Fruit fly (Drosophila melanogaster) whole organism, embryonic: ENCODE results near the gene arm.
A peak's percentile ranks its signal among the peaks of the same experiment; 100 is the strongest.

Experiments
- ATbp ChIP-seq: fragments of 200-800 bp; sonication (Bioruptor generic); optimal IDR thresholded peaks from 2 replicates; lab custom pipeline; 2017; ENCODE audit warnings: missing biosample characterization, mild to moderate bottlenecking, missing genetic modification characterization, missing genetic modification reagents
- Aef1 ChIP-seq: fragments of 200-800 bp; sonication (Bioruptor generic); IDR thresholded peaks from 3 replicates; pipeline ENCODE4 v1.3.6; 2022; ENCODE audit warnings: missing biosample characterization, missing genetic modification characterization
- C15 ChIP-seq: fragments of 200-800 bp; sonication (Bioruptor generic); IDR thresholded peaks from 3 replicates; pipeline ENCODE4 v1.3.6; 2022; ENCODE audit warnings: missing biosample characterization, missing genetic modification characterization
- CG10267 ChIP-seq: fragments of 200-800 bp; sonication (Bioruptor generic); optimal IDR thresholded peaks from 2 replicates; lab custom pipeline; 2018; ENCODE audit warnings: missing biosample characterization, mild to moderate bottlenecking, missing genetic modification characterization, moderate library complexity
- CG10543 ChIP-seq: fragments of 200-800 bp; sonication (Bioruptor generic); optimal IDR thresholded peaks from 3 replicates; lab custom pipeline; 2017; ENCODE audit warnings: missing biosample characterization, mild to moderate bottlenecking, missing genetic modification characterization, moderate library complexity
- CG1602 ChIP-seq: fragments of 200-800 bp; sonication (Bioruptor generic); optimal IDR thresholded peaks from 3 replicates; lab custom pipeline; 2016; ENCODE audit warnings: missing biosample characterization, missing genetic modification characterization
- CG17829 ChIP-seq: fragments of 200-800 bp; optimal IDR thresholded peaks from 2 replicates; lab custom pipeline; 2019; ENCODE audit warnings: missing biosample characterization, mild to moderate bottlenecking, missing genetic modification characterization, moderate library complexity
- CG18619 ChIP-seq: fragments of 200-800 bp; sonication (Bioruptor generic); optimal IDR thresholded peaks from 3 replicates; lab custom pipeline; 2017; ENCODE audit warnings: missing biosample characterization, mild to moderate bottlenecking, missing genetic modification characterization
- CG2120 ChIP-seq: fragments of 200-800 bp; sonication (Bioruptor generic); optimal IDR thresholded peaks from 3 replicates; lab custom pipeline; 2016; ENCODE audit warnings: missing biosample characterization, missing genetic modification characterization
- CG2129 ChIP-seq: fragments of 200-800 bp; sonication (Bioruptor generic); IDR thresholded peaks from 2 replicates; pipeline ENCODE4 v1.3.6; 2022; ENCODE audit warnings: missing biosample characterization, missing genetic modification characterization; ENCODE audit not compliant: partially characterized antibody
- CG30020 ChIP-seq: fragments of 200-800 bp; optimal IDR thresholded peaks from 2 replicates; lab custom pipeline; 2019; ENCODE audit warnings: missing biosample characterization, mild to moderate bottlenecking, missing genetic modification characterization, moderate library complexity
- CG30403 ChIP-seq: fragments of 200-800 bp; sonication (Bioruptor generic); optimal IDR thresholded peaks from 3 replicates; lab custom pipeline; 2016; ENCODE audit warnings: missing biosample characterization, missing genetic modification characterization
- CG32772 ChIP-seq: fragments of 200-800 bp; sonication (Bioruptor generic); IDR thresholded peaks from 2 replicates; pipeline ENCODE4 v1.3.6; 2022; ENCODE audit warnings: missing biosample characterization, missing genetic modification characterization
- CG4820 ChIP-seq: fragments of 200-800 bp; sonication (Bioruptor generic); optimal IDR thresholded peaks from 3 replicates; lab custom pipeline; 2016; ENCODE audit warnings: missing biosample characterization, missing genetic modification characterization
- CG6813 ChIP-seq: fragments of 200-800 bp; sonication (Bioruptor generic); optimal IDR thresholded peaks from 2 replicates; lab custom pipeline; 2017; ENCODE audit warnings: missing biosample characterization, missing genetic modification characterization, mild to moderate bottlenecking, moderate library complexity, missing genetic modification reagents
- CG7271 ChIP-seq: fragments of 200-800 bp; sonication (Bioruptor generic); optimal IDR thresholded peaks from 2 replicates; lab custom pipeline; 2018; ENCODE audit warnings: missing biosample characterization, mild to moderate bottlenecking, missing genetic modification characterization, moderate library complexity
- CG7963 ChIP-seq: fragments of 200-800 bp; sonication (Bioruptor generic); IDR thresholded peaks from 3 replicates; pipeline ENCODE4 v1.3.6; 2022; ENCODE audit warnings: missing biosample characterization, missing genetic modification characterization; ENCODE audit not compliant: partially characterized antibody
- CG8924 ChIP-seq: fragments of 200-800 bp; optimal IDR thresholded peaks from 3 replicates; lab custom pipeline; 2019; ENCODE audit warnings: missing biosample characterization, mild to moderate bottlenecking, missing genetic modification characterization, moderate library complexity
- Camta ChIP-seq: fragments of 200-800 bp; sonication (Bioruptor generic); optimal IDR thresholded peaks from 2 replicates; lab custom pipeline; 2016; ENCODE audit warnings: missing biosample characterization, missing genetic modification characterization
- Deaf1 ChIP-seq: fragments of 200-800 bp; optimal IDR thresholded peaks from 3 replicates; lab custom pipeline; 2019; ENCODE audit warnings: missing biosample characterization, mild to moderate bottlenecking, missing genetic modification characterization, moderate library complexity
- E2f1 ChIP-seq: fragments of 200-800 bp; sonication (Bioruptor generic); IDR thresholded peaks from 2 replicates; pipeline ENCODE4 v1.3.6; 2022; ENCODE audit warnings: missing biosample characterization, missing genetic modification characterization
- Fer3 ChIP-seq: fragments of 200-800 bp; sonication (Bioruptor generic); optimal IDR thresholded peaks from 2 replicates; lab custom pipeline; 2018; ENCODE audit warnings: missing biosample characterization, mild to moderate bottlenecking, missing genetic modification characterization, moderate library complexity
- HLH54F ChIP-seq: fragments of 200-800 bp; sonication (Bioruptor generic); optimal IDR thresholded peaks from 3 replicates; lab custom pipeline; 2016; ENCODE audit warnings: missing biosample characterization, missing genetic modification characterization
- Mrtf ChIP-seq: fragments of 200-800 bp; sonication (Bioruptor generic); IDR thresholded peaks from 3 replicates; pipeline ENCODE4 v1.3.6; 2022; ENCODE audit warnings: missing biosample characterization, missing genetic modification characterization
- NfI ChIP-seq: fragments of 200-800 bp; sonication (Bioruptor generic); optimal IDR thresholded peaks from 3 replicates; lab custom pipeline; 2018; ENCODE audit warnings: missing biosample characterization, mild to moderate bottlenecking, missing genetic modification characterization, moderate library complexity
- Pdp1 ChIP-seq, 2 experiments: fragments of 200-800 bp; sonication (Bioruptor generic); optimal IDR thresholded peaks; 3 replicates each; lab custom pipeline; 2016; ENCODE audit warnings: missing biosample characterization in 2 of 2, missing genetic modification characterization in 2 of 2, mild to moderate bottlenecking in 1 of 2, moderate library complexity in 1 of 2
- Rfx ChIP-seq: fragments of 200-800 bp; sonication (Bioruptor generic); IDR thresholded peaks from 2 replicates; pipeline ENCODE4 v1.3.6; 2022; ENCODE audit warnings: missing biosample characterization, missing genetic modification characterization
- Spps ChIP-seq: fragments of 200-800 bp; sonication (Bioruptor generic); optimal IDR thresholded peaks from 2 replicates; lab custom pipeline; 2018; ENCODE audit warnings: missing biosample characterization, mild to moderate bottlenecking, missing genetic modification characterization
- Sry-δ ChIP-seq: fragments of 200-800 bp; sonication (Bioruptor generic); optimal IDR thresholded peaks from 2 replicates; lab custom pipeline; 2016; ENCODE audit warnings: missing biosample characterization, missing genetic modification characterization
- Usf ChIP-seq: fragments of 200-800 bp; sonication (Bioruptor generic); optimal IDR thresholded peaks from 2 replicates; lab custom pipeline; 2017; ENCODE audit warnings: missing genotype, missing biosample characterization, missing genetic modification characterization
- abd-A ChIP-seq: fragments of 200-800 bp; sonication (Bioruptor generic); optimal IDR thresholded peaks from 3 replicates; lab custom pipeline; 2019; ENCODE audit warnings: missing biosample characterization, mild to moderate bottlenecking, missing genetic modification characterization, moderate library complexity
- da ChIP-seq: fragments of 200-800 bp; sonication (Bioruptor generic); optimal IDR thresholded peaks from 2 replicates; lab custom pipeline; 2016; ENCODE audit warnings: missing biosample characterization, missing genetic modification characterization
- dpn ChIP-seq, 2 experiments: fragments of 200-800 bp; sonication (Bioruptor generic); optimal IDR thresholded peaks; 3 replicates each; lab custom pipeline; 2016; ENCODE audit warnings: missing biosample characterization in 2 of 2, missing genetic modification characterization in 2 of 2
- gcm ChIP-seq: fragments of 200-800 bp; sonication (Bioruptor generic); optimal IDR thresholded peaks from 2 replicates; lab custom pipeline; 2019; ENCODE audit warnings: missing biosample characterization, mild to moderate bottlenecking, missing genetic modification characterization, moderate library complexity
- inv ChIP-seq: fragments of 200-800 bp; sonication (Bioruptor generic); IDR thresholded peaks from 2 replicates; pipeline ENCODE4 v1.3.6; 2022; ENCODE audit warnings: missing biosample characterization, missing genetic modification characterization; ENCODE audit not compliant: partially characterized antibody
- lilli ChIP-seq: fragments of 200-800 bp; sonication (Bioruptor generic); optimal IDR thresholded peaks from 3 replicates; lab custom pipeline; 2016; ENCODE audit warnings: missing biosample characterization, missing genetic modification characterization
- lmd ChIP-seq: fragments of 200-800 bp; sonication (Bioruptor generic); IDR thresholded peaks from 2 replicates; pipeline ENCODE4 v1.3.6; 2022; ENCODE audit warnings: missing biosample characterization, missing genetic modification characterization
- mam ChIP-seq: fragments of 200-800 bp; sonication (Bioruptor generic); optimal IDR thresholded peaks from 3 replicates; lab custom pipeline; 2016; ENCODE audit warnings: missing biosample characterization, missing genetic modification characterization
- pb ChIP-seq: fragments of 200-800 bp; sonication (Bioruptor generic); optimal IDR thresholded peaks from 3 replicates; lab custom pipeline; 2016; ENCODE audit warnings: missing biosample characterization, missing genetic modification characterization
- prd ChIP-seq, 3 experiments: fragments of >200 bp in 2 of 3; fragments of 200-800 bp in 1 of 3; sonication (Bioruptor generic) in 1 of 3; optimal IDR thresholded peaks in 2 of 3; IDR thresholded peaks in 1 of 3; 2 replicates in 2 of 3; 3 replicates in 1 of 3; pipeline versions ENCODE4 v1.3.6 to Lab custom; 2017 to 2022; ENCODE audit warnings: missing biosample characterization in 1 of 3, missing genetic modification characterization in 1 of 3
- pzg ChIP-seq: fragments of 200-800 bp; sonication (Bioruptor generic); optimal IDR thresholded peaks from 3 replicates; lab custom pipeline; 2018; ENCODE audit warnings: missing biosample characterization, mild to moderate bottlenecking, missing genetic modification characterization, moderate library complexity
- row ChIP-seq: fragments of 200-800 bp; sonication (Bioruptor generic); IDR thresholded peaks from 3 replicates; pipeline ENCODE4 v1.3.6; 2022; ENCODE audit warnings: missing biosample characterization, missing genetic modification characterization
- sd ChIP-seq: fragments of 200-800 bp; sonication (Bioruptor generic); optimal IDR thresholded peaks from 3 replicates; lab custom pipeline; 2018; ENCODE audit warnings: missing biosample characterization, mild to moderate bottlenecking, missing genetic modification characterization, moderate library complexity
- sna ChIP-seq: fragments of 200-800 bp; sonication (Bioruptor generic); IDR thresholded peaks from 2 replicates; pipeline ENCODE4 v1.3.6; 2022; ENCODE audit warnings: missing biosample characterization, missing genetic modification characterization; ENCODE audit not compliant: partially characterized antibody
- sob ChIP-seq: fragments of 200-800 bp; sonication (Bioruptor generic); IDR thresholded peaks from 2 replicates; pipeline ENCODE4 v1.3.6; 2022; ENCODE audit warnings: missing biosample characterization, missing genetic modification characterization
- sr ChIP-seq: fragments of 200-800 bp; sonication (Bioruptor generic); IDR thresholded peaks from 3 replicates; pipeline ENCODE4 v1.3.6; 2022; ENCODE audit warnings: missing biosample characterization, missing genetic modification characterization
- toy ChIP-seq: fragments of 200-800 bp; sonication (Bioruptor generic); IDR thresholded peaks from 2 replicates; pipeline ENCODE4 v1.3.6; 2022; ENCODE audit warnings: missing biosample characterization, missing genetic modification characterization
- vvl ChIP-seq: fragments of 200-800 bp; sonication (Bioruptor generic); IDR thresholded peaks from 2 replicates; pipeline ENCODE4 v1.3.6; 2022; ENCODE audit warnings: missing biosample characterization, missing genetic modification characterization

arm gene

dm6 chrX:1907727-1908264 lies 7.3 kb upstream of the arm start, which contains the start of gene mip130 (continued):
- TF ChIP-seq prd (optimal IDR thresholded peaks at IDR 0.05; lab: Kevin White, UChicago), result no peak
- TF ChIP-seq prd (GFP tag; IDR thresholded peaks at IDR 0.05; lab: Robert Waterston, UW), result peak; percentile 40; the same call in 1 of the 3 replicates
- peak; percentile 53 for TF ChIP-seq ATbp
- peak; percentile 31 to 40 for TF ChIP-seq dpn (GFP tag; optimal IDR thresholded peaks at IDR 0.05; lab: Kevin White, UChicago)
- no peak for TF ChIP-seq CG6813
- TF ChIP-seq sob (GFP tag; lab: Robert Waterston, UW), result peak; percentile 64; the same call in 1 of the 2 replicates
- TF ChIP-seq CG1602 (GFP tag; lab: Kevin White, UChicago), result peak; percentile 24
- TF ChIP-seq lilli (GFP tag; lab: Kevin White, UChicago), result peak; percentile 11
- peak; percentile 45; the same call in 1 of the 2 replicates for TF ChIP-seq lmd
- peak; percentile 27 for TF ChIP-seq CG30403 (GFP tag; lab: Kevin White, UChicago)
- TF ChIP-seq toy (GFP tag; lab: Robert Waterston, UW), result no peak
- peak; percentile 26 for TF ChIP-seq Usf (GFP tag; lab: Kevin White, UChicago)
- TF ChIP-seq Fer3 (tag; lab: Kevin White, UChicago), result peak; percentile 13
- peak; percentile 25 for TF ChIP-seq CG10267
- TF ChIP-seq sr (GFP tag; lab: Robert Waterston, UW), result no peak
- TF ChIP-seq abd-A (tag; lab: Kevin White, UChicago), result no peak
- peak; percentile 77 for TF ChIP-seq sna (GFP tag; lab: Robert Waterston, UW)
- TF ChIP-seq CG32772 (GFP tag; lab: Robert Waterston, UW), result peak; percentile 5; the same call in 1 of the 2 replicates
- TF ChIP-seq row (GFP tag; lab: Robert Waterston, UW), result peak; percentile 92
- TF ChIP-seq CG2129 (GFP tag; lab: Robert Waterston, UW), result peak; percentile 48; the same call in 1 of the 2 replicates
- peak; percentile 55 for TF ChIP-seq CG8924 (tag; lab: Kevin White, UChicago)
- TF ChIP-seq E2f1 (GFP tag; lab: Robert Waterston, UW), result peak; percentile 40; the same call in 1 of the 2 replicates
- TF ChIP-seq Deaf1, result peak; percentile 15
- peak; percentile 17 for TF ChIP-seq pb (GFP tag; lab: Kevin White, UChicago)
- TF ChIP-seq Mrtf (GFP tag; lab: Robert Waterston, UW), result no peak
- TF ChIP-seq Aef1, result peak; percentile 52; the same call in 2 of the 3 replicates
- TF ChIP-seq Spps (tag; lab: Kevin White, UChicago), result no peak
- TF ChIP-seq vvl (GFP tag; lab: Robert Waterston, UW), result peak; percentile 19
- TF ChIP-seq Pdp1 (GFP tag; optimal IDR thresholded peaks at IDR 0.05; lab: Kevin White, UChicago), result peak; percentile 21 to 40
- TF ChIP-seq Sry-δ, result peak; percentile 89
- TF ChIP-seq HLH54F (GFP tag; lab: Kevin White, UChicago), result peak; percentile 3
- peak; percentile 17 for TF ChIP-seq CG4820 (GFP tag; lab: Kevin White, UChicago)
- peak; percentile 51 for TF ChIP-seq pzg (GFP tag; lab: Kevin White, UChicago)
- 0 out of 3 replicates have a peak, but pooled peaks have one; percentile 12 for TF ChIP-seq CG7963
- peak; percentile 50 for TF ChIP-seq mam (GFP tag; lab: Kevin White, UChicago)
- peak; percentile 40 for TF ChIP-seq sd
- TF ChIP-seq CG30020 (tag; lab: Kevin White, UChicago), result peak; percentile 12
- peak; percentile 46 for TF ChIP-seq NfI (GFP tag; lab: Kevin White, UChicago)
- peak; percentile 54 for TF ChIP-seq Camta (GFP tag; lab: Kevin White, UChicago)
- peak; percentile 65; the same call in 1 of the 2 replicates for TF ChIP-seq inv (GFP tag; lab: Robert Waterston, UW)
- no peak for TF ChIP-seq da (GFP tag; lab: Kevin White, UChicago)
- TF ChIP-seq CG2120 (GFP tag; lab: Kevin White, UChicago), result peak; percentile 57
- peak; percentile 22 for TF ChIP-seq gcm (GFP tag; lab: Kevin White, UChicago)
- TF ChIP-seq CG7271 (tag; lab: Kevin White, UChicago), result no peak
- TF ChIP-seq Rfx (GFP tag; lab: Robert Waterston, UW), result peak; percentile 38
- no peak for TF ChIP-seq C15 (GFP tag; lab: Robert Waterston, UW)
- peak; percentile 60 for TF ChIP-seq CG10543 (GFP tag; lab: Kevin White, UChicago)
- peak; percentile 45 for TF ChIP-seq CG17829 (tag; lab: Kevin White, UChicago)
- peak; percentile 53 for TF ChIP-seq CG18619
